Fruit fly (Drosophila melanogaster) whole organism, adult: ENCODE results near the gene CG5386.
A peak's percentile ranks its signal among the peaks of the same experiment; 100 is the strongest.

Experiments used
- CG11617 ChIP-seq: fragments of 200-800 bp; sonication (Bioruptor generic); optimal IDR thresholded peaks from 2 replicates; lab custom pipeline; 2017; ENCODE audit warnings: mild to moderate bottlenecking, missing biosample characterization, missing genetic modification reagents, missing genetic modification characterization
- CG12768 ChIP-seq: fragments of 200-800 bp; sonication (Bioruptor generic); optimal IDR thresholded peaks from 2 replicates; lab custom pipeline; 2017; ENCODE audit warnings: missing biosample characterization, missing genetic modification characterization, mild to moderate bottlenecking, moderate library complexity, missing genetic modification reagents
- CG14711 ChIP-seq: fragments of 200-800 bp; sonication (Bioruptor generic); optimal IDR thresholded peaks from 2 replicates; lab custom pipeline; 2018; ENCODE audit warnings: missing biosample characterization, mild to moderate bottlenecking, missing genetic modification characterization, moderate library complexity
- CG1620 ChIP-seq: fragments of 200-800 bp; sonication (Bioruptor generic); optimal IDR thresholded peaks from 2 replicates; lab custom pipeline; 2016; ENCODE audit warnings: missing biosample characterization, missing genetic modification characterization
- CG33017 ChIP-seq: fragments of 200-800 bp; sonication (Bioruptor generic); optimal IDR thresholded peaks from 2 replicates; lab custom pipeline; 2018; ENCODE audit warnings: missing biosample characterization, mild to moderate bottlenecking, missing genetic modification characterization, moderate library complexity
- CG5204 ChIP-seq: fragments of 200-800 bp; sonication (Bioruptor generic); optimal IDR thresholded peaks from 2 replicates; lab custom pipeline; 2016; ENCODE audit warnings: missing biosample characterization, missing genetic modification characterization
- CG7045 ChIP-seq: fragments of 200-800 bp; sonication (Bioruptor generic); optimal IDR thresholded peaks from 2 replicates; lab custom pipeline; 2017; ENCODE audit warnings: missing biosample characterization, mild to moderate bottlenecking, missing genetic modification characterization
- CG7101 ChIP-seq: fragments of 200-800 bp; sonication (Bioruptor generic); optimal IDR thresholded peaks from 2 replicates; lab custom pipeline; 2018; ENCODE audit warnings: missing biosample characterization, mild to moderate bottlenecking, missing genetic modification characterization, moderate library complexity
- Clk ChIP-seq: fragments of 200-800 bp; sonication (Bioruptor generic); optimal IDR thresholded peaks from 2 replicates; lab custom pipeline; 2017; ENCODE audit warnings: missing biosample characterization, missing genetic modification characterization
- Crg-1 ChIP-seq: fragments of 200-800 bp; sonication (Bioruptor generic); optimal IDR thresholded peaks from 2 replicates; lab custom pipeline; 2016; ENCODE audit warnings: missing biosample characterization, missing genetic modification characterization
- Hr96 ChIP-seq: fragments of 200-800 bp; sonication (Bioruptor generic); optimal IDR thresholded peaks from 2 replicates; lab custom pipeline; 2016; ENCODE audit warnings: missing biosample characterization, missing genetic modification characterization
- Mnt ChIP-seq: fragments of 200-800 bp; sonication (Bioruptor generic); optimal IDR thresholded peaks from 2 replicates; lab custom pipeline; 2016; ENCODE audit warnings: missing biosample characterization, mild to moderate bottlenecking, missing genetic modification characterization
- bab1 ChIP-seq: fragments of 200-800 bp; sonication (Bioruptor generic); optimal IDR thresholded peaks from 3 replicates; lab custom pipeline; 2019; ENCODE audit warnings: missing biosample characterization, mild to moderate bottlenecking, missing genetic modification characterization, moderate library complexity
- cic ChIP-seq: fragments of 200-800 bp; sonication (Bioruptor generic); optimal IDR thresholded peaks from 2 replicates; lab custom pipeline; 2017; ENCODE audit warnings: missing biosample characterization, mild to moderate bottlenecking, missing genetic modification characterization, moderate library complexity
- cnc ChIP-seq, 2 experiments: fragments of >200 bp; optimal IDR thresholded peaks; 2 replicates each; lab custom pipeline; 2017
- kay ChIP-seq: fragments of 200-800 bp; sonication (Bioruptor generic); peaks from one replicate; lab custom pipeline; 2016; ENCODE audit warnings: missing biosample characterization, missing genetic modification characterization, borderline replicate concordance
- ovo ChIP-seq: fragments of 200-800 bp; sonication (Bioruptor generic); optimal IDR thresholded peaks from 2 replicates; lab custom pipeline; 2016; ENCODE audit warnings: missing biosample characterization, missing genetic modification characterization
- pad ChIP-seq: fragments of 200-800 bp; sonication (Bioruptor generic); optimal IDR thresholded peaks from 3 replicates; lab custom pipeline; 2017; ENCODE audit warnings: missing biosample characterization, missing genetic modification characterization, mild to moderate bottlenecking, moderate library complexity, missing genetic modification reagents
- tj ChIP-seq: fragments of 200-800 bp; sonication (Bioruptor generic); optimal IDR thresholded peaks from 3 replicates; lab custom pipeline; 2017; ENCODE audit warnings: missing biosample characterization, mild to moderate bottlenecking, missing genetic modification characterization, moderate library complexity
- toe ChIP-seq: fragments of 200-800 bp; sonication (Bioruptor generic); optimal IDR thresholded peaks from 2 replicates; lab custom pipeline; 2016; ENCODE audit warnings: missing biosample characterization, missing genetic modification characterization

Gene CG5386

DNA sequence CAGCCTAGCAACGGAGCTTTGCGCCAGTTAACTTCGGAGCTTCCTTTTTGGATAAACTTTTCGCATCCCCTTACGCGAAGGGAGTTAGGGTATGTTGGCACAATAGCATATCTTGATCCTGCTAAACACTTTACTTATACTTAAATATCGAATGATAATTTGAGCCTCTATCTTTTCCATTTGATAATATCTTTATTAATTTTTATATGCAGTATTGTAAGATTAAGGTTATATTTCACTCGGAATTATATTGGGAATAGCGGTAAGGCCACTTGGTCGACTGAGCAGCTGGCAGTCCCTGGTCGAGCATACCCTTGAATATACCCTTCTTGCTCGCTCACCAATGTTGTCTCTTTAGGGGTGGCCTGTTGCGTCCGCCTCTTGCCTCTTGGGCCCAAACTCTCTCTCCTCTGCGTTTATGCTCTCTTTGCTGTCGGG is 26.7 kb upstream of the CG5386 start:
- peak; percentile 30 for TF ChIP-seq CG33017 (tag; lab: Kevin White, UChicago)
- TF ChIP-seq toe (GFP tag; lab: Kevin White, UChicago): no peak
- TF ChIP-seq CG7045 (GFP tag; lab: Kevin White, UChicago): peak; percentile 53
- no peak for TF ChIP-seq pad (GFP tag; lab: Kevin White, UChicago)
- no peak for TF ChIP-seq cic (GFP tag; lab: Kevin White, UChicago)
- peak; percentile 19 for TF ChIP-seq CG11617 (GFP tag; lab: Kevin White, UChicago)
- peak; percentile 52 for TF ChIP-seq CG7101 (tag; lab: Kevin White, UChicago)
- TF ChIP-seq Hr96 (GFP tag; lab: Kevin White, UChicago): peak; percentile 72
- peak; percentile 79 for TF ChIP-seq kay (GFP tag; lab: Kevin White, UChicago)
- peak; percentile 2 for TF ChIP-seq bab1 (GFP tag; lab: Kevin White, UChicago)
- no peak for TF ChIP-seq Mnt (GFP tag; lab: Kevin White, UChicago)

dm6 chr3R:22368077-22368776 is 26.2 kb upstream of the CG5386 start:
- TF ChIP-seq CG33017 (tag; lab: Kevin White, UChicago) (peak; percentile 26), CG7045 (GFP tag; lab: Kevin White, UChicago) (peak; percentile 24), cic (GFP tag; lab: Kevin White, UChicago) (peak; percentile 83), Clk (GFP tag; lab: Kevin White, UChicago) (no peak), CG12768 (GFP tag; lab: Kevin White, UChicago) (no peak), kay (GFP tag; lab: Kevin White, UChicago) (peak; percentile 60), pad (GFP tag; lab: Kevin White, UChicago) (no peak), Mnt (GFP tag; lab: Kevin White, UChicago) (no peak), bab1 (GFP tag; lab: Kevin White, UChicago) (no peak), ovo (GFP tag; lab: Kevin White, UChicago) (no peak), CG14711 (tag; lab: Kevin White, UChicago) (no peak), Hr96 (GFP tag; lab: Kevin White, UChicago) (no peak), CG1620 (GFP tag; lab: Kevin White, UChicago) (no peak), CG5204 (GFP tag; lab: Kevin White, UChicago) (no peak), tj (GFP tag; lab: Kevin White, UChicago) (no peak), CG11617 (GFP tag; lab: Kevin White, UChicago) (peak; percentile 22), Crg-1 (GFP tag; lab: Kevin White, UChicago) (no peak), CG7101 (tag; lab: Kevin White, UChicago) (no peak), cnc (optimal IDR thresholded peaks at IDR 0.05; lab: Kevin White, UChicago) (no peak), toe (GFP tag; lab: Kevin White, UChicago) (no peak)

dm6 chr3R:22367126-22368076 is 25.4 kb upstream of the CG5386 start, which contains the start of the genes Polr3F and PyK:
Gene Polr3F, minus strand, starts transcription at chr3R:22367373.
Gene PyK, plus strand, starts transcription at chr3R:22367536.
- TF ChIP-seq Clk (GFP tag; lab: Kevin White, UChicago) (no peak), pad (GFP tag; lab: Kevin White, UChicago) (peak; percentile 16), CG12768 (GFP tag; lab: Kevin White, UChicago) (peak; percentile 37), cnc (optimal IDR thresholded peaks at IDR 0.05; lab: Kevin White, UChicago) (no peak), toe (GFP tag; lab: Kevin White, UChicago) (peak; percentile 25), CG14711 (tag; lab: Kevin White, UChicago) (peak; percentile 52), CG7045 (GFP tag; lab: Kevin White, UChicago) (no peak), tj (GFP tag; lab: Kevin White, UChicago) (peak; percentile 95), Hr96 (GFP tag; lab: Kevin White, UChicago) (peak; percentile 32), CG33017 (tag; lab: Kevin White, UChicago) (no peak), CG11617 (GFP tag; lab: Kevin White, UChicago) (peak; percentile 35), Mnt (GFP tag; lab: Kevin White, UChicago) (peak; percentile 34), Crg-1 (GFP tag; lab: Kevin White, UChicago) (no peak), CG1620 (GFP tag; lab: Kevin White, UChicago) (peak; percentile 39), CG7101 (tag; lab: Kevin White, UChicago) (peak; percentile 48), ovo (GFP tag; lab: Kevin White, UChicago) (peak; percentile 25), kay (GFP tag; lab: Kevin White, UChicago) (no peak), CG5204 (GFP tag; lab: Kevin White, UChicago) (no peak), bab1 (GFP tag; lab: Kevin White, UChicago) (no peak), cic (GFP tag; lab: Kevin White, UChicago) (no peak)

- TF ChIP-seq bab1 (GFP tag; lab: Kevin White, UChicago) (peak; percentile 72), cnc (optimal IDR thresholded peaks at IDR 0.05; lab: Kevin White, UChicago) (no peak), CG14711 (tag; lab: Kevin White, UChicago) (no peak), kay (GFP tag; lab: Kevin White, UChicago) (no peak)
Observed at dm6 chr3R:22365660-22366195, 23.7 kb upstream of the CG5386 start, which contains the start of gene CG5382. Gene CG5382, minus strand, starts transcription at chr3R:22365983.
